Worm (Caenorhabditis elegans) whole organism, L4 larva: ENCODE results near the gene T16G12.1.

Experiments
- lin-1 ChIP-seq: fragments of 200-800 bp; sonication (Bioruptor generic); IDR thresholded peaks from 2 replicates; pipeline ENCODE4 v1.3.6; 2022; ENCODE audit warnings: missing genetic modification reagents, missing genetic modification characterization, missing compliant biosample characterization
- madf-9 ChIP-seq: fragments of 200-800 bp; sonication (Bioruptor generic); conservative IDR thresholded peaks from 2 replicates; pipeline ENCODE4 v1.3.6; 2022; ENCODE audit warnings: missing genetic modification reagents, missing genetic modification characterization, missing compliant biosample characterization
- mdl-1 ChIP-seq, 2 experiments: fragments of 150-350 bp in 1 of 2; sonication (generic microtip) in 1 of 2; optimal IDR thresholded peaks; 2 replicates each; lab custom pipeline; 2014 to 2017; ENCODE audit warnings: missing biosample characterization in 2 of 2, missing genetic modification characterization in 2 of 2

DNA sequence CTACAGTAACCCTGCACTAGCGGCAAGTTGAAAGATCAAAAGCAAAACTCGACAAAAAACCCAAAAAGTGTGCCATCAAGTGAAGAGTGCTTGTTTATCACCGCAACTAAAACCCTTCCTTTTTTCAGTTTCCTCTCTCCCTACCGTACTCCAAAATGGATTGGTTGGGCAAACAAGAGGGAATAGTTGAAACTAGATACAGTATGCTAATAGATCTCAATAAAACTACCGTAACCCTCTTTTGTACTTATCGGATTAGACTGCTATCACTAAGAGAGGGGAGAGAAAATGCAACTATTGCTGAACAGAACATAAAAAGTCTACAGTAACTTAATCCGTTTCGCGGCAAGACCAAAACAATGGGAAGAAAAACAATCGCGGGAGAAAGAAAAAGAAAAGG is 45.7 kb upstream of the T16G12.1 start:
- TF ChIP-seq madf-9 (GFP tag; lab: Robert Waterston, UW) = no peak
- TF ChIP-seq lin-1 (GFP tag; lab: Robert Waterston, UW) = no peak
- no peak for TF ChIP-seq mdl-1 (tag; optimal IDR thresholded peaks at IDR 0.05; lab: Kevin White, UChicago)
